Worm (Caenorhabditis elegans) whole organism, L4 larva: ENCODE results near the gene C39E9.12.

Experiments
- F37D6.2 ChIP-seq: sonication (generic microtip); optimal IDR thresholded peaks from 2 replicates; lab custom pipeline; 2016; ENCODE audit warnings: mild to moderate bottlenecking, missing genetic modification characterization, missing compliant biosample characterization
- F49E8.2 ChIP-seq: sonication (generic microtip); optimal IDR thresholded peaks from 2 replicates; lab custom pipeline; 2016; ENCODE audit warnings: missing compliant biosample characterization, mild to moderate bottlenecking, missing genetic modification characterization, borderline replicate concordance
- R02D3.7 ChIP-seq: fragments of 150-350 bp; sonication (generic microtip); optimal IDR thresholded peaks from 3 replicates; lab custom pipeline; 2014; ENCODE audit warnings: missing biosample characterization, missing genetic modification characterization
- Y5F2A.4 ChIP-seq: fragments of 200-800 bp; sonication (Bioruptor generic); optimal IDR thresholded peaks from 2 replicates; lab custom pipeline; 2018; ENCODE audit warnings: mild to moderate bottlenecking, missing genetic modification characterization, missing compliant biosample characterization
- ZK337.2 ChIP-seq: fragments of 200-800 bp; sonication (Bioruptor generic); IDR thresholded peaks from 2 replicates; pipeline ENCODE4 v1.3.6; 2022; ENCODE audit warnings: missing genetic modification reagents, missing genetic modification characterization, missing compliant biosample characterization
- aha-1 ChIP-seq: fragments of 150-350 bp; peaks from one replicate; lab custom pipeline; 2014; ENCODE audit warnings: missing biosample characterization, missing genetic modification characterization
- ama-1 ChIP-seq: fragments of 150-350 bp; optimal IDR thresholded peaks from 2 replicates; lab custom pipeline; 2014; ENCODE audit warnings: inconsistent platforms, mixed read lengths
- arid-1 ChIP-seq: fragments of 200-800 bp; sonication (Bioruptor generic); conservative IDR thresholded peaks from 2 replicates; pipeline ENCODE4 v1.3.6; 2022; ENCODE audit warnings: missing genetic modification reagents, missing genetic modification characterization, missing compliant biosample characterization
- attf-4 ChIP-seq: sonication (generic microtip); optimal IDR thresholded peaks from 3 replicates; lab custom pipeline; 2017; ENCODE audit warnings: missing biosample characterization, missing genetic modification characterization
- ceh-44 ChIP-seq: fragments of 200-800 bp; sonication (Bioruptor generic); IDR thresholded peaks from 2 replicates; pipeline ENCODE4 v1.3.6; 2022; ENCODE audit warnings: missing genetic modification reagents, missing genetic modification characterization, missing compliant biosample characterization
- daf-16 ChIP-seq, 3 experiments: sonication (generic microtip); optimal IDR thresholded peaks; 2 replicates each; lab custom pipeline; 2016 to 2017; ENCODE audit warnings: missing genetic modification characterization in 3 of 3, missing genetic modification reagents in 3 of 3, mild to moderate bottlenecking in 2 of 3, missing compliant biosample characterization in 2 of 3, missing biosample characterization in 1 of 3, moderate library complexity in 1 of 3
- daf-8 ChIP-seq: fragments of 200-800 bp; sonication (Bioruptor generic); IDR thresholded peaks from 2 replicates; pipeline ENCODE4 v1.3.6; 2022; ENCODE audit warnings: missing genetic modification characterization, missing compliant biosample characterization
- dmd-6 ChIP-seq: fragments of 200-800 bp; sonication (Bioruptor generic); IDR thresholded peaks from 2 replicates; pipeline ENCODE4 v1.3.6; 2022; ENCODE audit warnings: missing genetic modification reagents, missing genetic modification characterization, missing compliant biosample characterization
- dpl-1 ChIP-seq: fragments of 150-350 bp; optimal IDR thresholded peaks from 2 replicates; lab custom pipeline; 2014; ENCODE audit warnings: missing biosample characterization, missing genetic modification reagents, missing genetic modification characterization
- dve-1 ChIP-seq: sonication (generic microtip); optimal IDR thresholded peaks from 2 replicates; lab custom pipeline; 2017; ENCODE audit warnings: antibody characterized with exemption, mild to moderate bottlenecking, missing genetic modification characterization, missing compliant biosample characterization; ENCODE audit not compliant: insufficient read depth
- egl-43 ChIP-seq: fragments of 200-800 bp; sonication (Bioruptor generic); IDR thresholded peaks from 2 replicates; pipeline ENCODE4 v1.3.6; 2022; ENCODE audit warnings: missing genetic modification reagents, missing genetic modification characterization, missing compliant biosample characterization
- gei-8 ChIP-seq: fragments of 200-800 bp; sonication (Bioruptor generic); optimal IDR thresholded peaks from 2 replicates; lab custom pipeline; 2018; ENCODE audit warnings: mild to moderate bottlenecking, missing genetic modification characterization, missing compliant biosample characterization
- hlh-11 ChIP-seq: fragments of 200-800 bp; sonication (Bioruptor generic); optimal IDR thresholded peaks from 2 replicates; lab custom pipeline; 2018; ENCODE audit warnings: mild to moderate bottlenecking, missing genetic modification characterization, missing compliant biosample characterization
- hlh-30 ChIP-seq: sonication (generic microtip); optimal IDR thresholded peaks from 2 replicates; lab custom pipeline; 2017; ENCODE audit warnings: antibody characterized with exemption, mild to moderate bottlenecking, missing genetic modification characterization, missing compliant biosample characterization; ENCODE audit not compliant: insufficient read depth
- lin-1 ChIP-seq: fragments of 200-800 bp; sonication (Bioruptor generic); IDR thresholded peaks from 2 replicates; pipeline ENCODE4 v1.3.6; 2022; ENCODE audit warnings: missing genetic modification reagents, missing genetic modification characterization, missing compliant biosample characterization
- lin-15B ChIP-seq: fragments of 150-350 bp; sonication (generic microtip); optimal IDR thresholded peaks from 3 replicates; lab custom pipeline; 2014; ENCODE audit warnings: missing biosample characterization, missing genetic modification characterization
- lin-39 ChIP-seq: fragments of 150-350 bp; optimal IDR thresholded peaks from 2 replicates; lab custom pipeline; 2014; ENCODE audit warnings: missing biosample characterization, missing genetic modification reagents, missing genetic modification characterization
- madf-9 ChIP-seq: fragments of 200-800 bp; sonication (Bioruptor generic); conservative IDR thresholded peaks from 2 replicates; pipeline ENCODE4 v1.3.6; 2022; ENCODE audit warnings: missing genetic modification reagents, missing genetic modification characterization, missing compliant biosample characterization
- mdl-1 ChIP-seq, 2 experiments: fragments of 150-350 bp in 1 of 2; sonication (generic microtip) in 1 of 2; optimal IDR thresholded peaks; 2 replicates each; lab custom pipeline; 2014 to 2017; ENCODE audit warnings: missing biosample characterization in 2 of 2, missing genetic modification characterization in 2 of 2
- mes-2 ChIP-seq: sonication (generic microtip); optimal IDR thresholded peaks from 2 replicates; lab custom pipeline; 2016; ENCODE audit warnings: missing genotype, mild to moderate bottlenecking, missing genetic modification characterization, missing compliant biosample characterization; ENCODE audit not compliant: poor library complexity, severe bottlenecking
- mxl-2 ChIP-seq: fragments of 200-800 bp; sonication (Bioruptor generic); conservative IDR thresholded peaks from 2 replicates; pipeline ENCODE4 v1.3.6; 2022; ENCODE audit warnings: missing genetic modification reagents, missing genetic modification characterization, missing compliant biosample characterization
- nhr-111 ChIP-seq: fragments of 200-800 bp; sonication (Bioruptor generic); optimal IDR thresholded peaks from 2 replicates; lab custom pipeline; 2018; ENCODE audit warnings: mild to moderate bottlenecking, missing genetic modification characterization, missing compliant biosample characterization
- nhr-237 ChIP-seq: sonication (generic microtip); optimal IDR thresholded peaks from 2 replicates; lab custom pipeline; 2017; ENCODE audit warnings: missing biosample characterization, missing genetic modification characterization
- nhr-28 ChIP-seq: fragments of 150-350 bp; optimal IDR thresholded peaks from 2 replicates; lab custom pipeline; 2014; ENCODE audit warnings: missing biosample characterization, missing genetic modification characterization
- nhr-6 ChIP-seq: fragments of 150-350 bp; optimal IDR thresholded peaks from 2 replicates; lab custom pipeline; 2014; ENCODE audit warnings: missing biosample characterization, missing genetic modification characterization
- nhr-77 ChIP-seq: fragments of 150-350 bp; optimal IDR thresholded peaks from 2 replicates; lab custom pipeline; 2014; ENCODE audit warnings: missing biosample characterization, missing genetic modification characterization
- php-3 ChIP-seq: fragments of 200-800 bp; sonication (Bioruptor generic); IDR thresholded peaks from 2 replicates; pipeline ENCODE4 v1.3.6; 2022; ENCODE audit warnings: missing genetic modification reagents, missing genetic modification characterization, missing compliant biosample characterization
- pqm-1 ChIP-seq: sonication (generic microtip); optimal IDR thresholded peaks from 2 replicates; lab custom pipeline; 2017; ENCODE audit warnings: missing biosample characterization, missing genetic modification characterization
- rbr-2 ChIP-seq: sonication (generic microtip); optimal IDR thresholded peaks from 2 replicates; lab custom pipeline; 2016; ENCODE audit warnings: missing genotype, missing genetic modification characterization, missing compliant biosample characterization
- saeg-2 ChIP-seq: fragments of 200-800 bp; sonication (Bioruptor generic); IDR thresholded peaks from 2 replicates; pipeline ENCODE4 v1.3.6; 2022; ENCODE audit warnings: missing genetic modification reagents, missing genetic modification characterization, missing compliant biosample characterization
- sdz-12 ChIP-seq: fragments of 200-800 bp; sonication (Bioruptor generic); optimal IDR thresholded peaks from 2 replicates; lab custom pipeline; 2018; ENCODE audit warnings: mild to moderate bottlenecking, missing genetic modification characterization, missing compliant biosample characterization
- snpc-1.2 ChIP-seq: fragments of 200-800 bp; sonication (Bioruptor generic); IDR thresholded peaks from 2 replicates; pipeline ENCODE4 v1.3.6; 2022; ENCODE audit warnings: missing genetic modification reagents, missing genetic modification characterization, missing compliant biosample characterization
- unc-39 ChIP-seq: sonication (generic microtip); optimal IDR thresholded peaks from 2 replicates; lab custom pipeline; 2017; ENCODE audit warnings: missing biosample characterization, missing genetic modification characterization
- zag-1 ChIP-seq: fragments of 150-350 bp; optimal IDR thresholded peaks from 2 replicates; lab custom pipeline; 2014; ENCODE audit warnings: missing biosample characterization, missing genetic modification characterization

C39E9.12 gene

DNA sequence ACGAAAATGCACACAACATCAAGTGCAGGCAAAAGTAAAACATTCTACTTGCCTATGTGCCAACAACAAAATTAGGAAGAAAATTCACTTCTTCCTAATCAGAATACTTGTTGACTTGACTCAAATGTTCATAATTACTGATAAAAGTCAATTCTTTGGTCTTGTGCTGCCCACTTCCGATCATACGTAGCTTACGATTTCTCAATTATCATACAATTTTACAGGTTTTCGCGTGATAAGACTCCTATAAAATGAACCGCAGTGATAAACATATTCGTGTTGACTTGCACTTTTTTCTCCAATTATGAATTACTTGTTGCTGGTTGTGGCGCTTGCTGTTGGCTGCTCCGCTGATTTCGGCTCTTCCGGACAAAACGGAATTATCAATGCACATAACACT, 36.4 kb upstream of the C39E9.12 start, which contains the start of gene scl-2:
scl-2 (plus strand) TSS at position 293 of the 400 bp plus-strand sequence.
- TF ChIP-seq snpc-1.2 (GFP tag; lab: Robert Waterston, UW) (no peak), nhr-77 (peak; percentile 95), attf-4 (no peak), nhr-28 (tag; lab: Kevin White, UChicago) (peak; percentile 95), R02D3.7 (tag; lab: Kevin White, UChicago) (no peak), dmd-6 (peak; percentile 92), lin-1 (GFP tag; lab: Robert Waterston, UW) (peak; percentile 75; the same call in 1 of the 2 replicates), egl-43 (GFP tag; lab: Robert Waterston, UW) (no peak), saeg-2 (GFP tag; lab: Robert Waterston, UW) (no peak), gei-8 (GFP tag; lab: Kevin White, UChicago) (no peak), madf-9 (GFP tag; lab: Robert Waterston, UW) (no peak), ceh-44 (GFP tag; lab: Robert Waterston, UW) (no peak), hlh-30 (tag; lab: Kevin White, UChicago) (peak; percentile 70), nhr-237 (tag; lab: Kevin White, UChicago) (no peak), sdz-12 (GFP tag; lab: Kevin White, UChicago) (no peak), rbr-2 (tag; lab: Kevin White, UChicago) (no peak), lin-15B (tag; lab: Kevin White, UChicago) (no peak), pqm-1 (tag; lab: Kevin White, UChicago) (peak; percentile 99), daf-16 (GFP tag; optimal IDR thresholded peaks at IDR 0.05; lab: Kevin White, UChicago) (no peak), daf-16 (tag; optimal IDR thresholded peaks at IDR 0.05; lab: Kevin White, UChicago) (peak; percentile 99), dve-1 (tag; lab: Kevin White, UChicago) (peak; percentile 88), unc-39 (tag; lab: Kevin White, UChicago) (no peak), dpl-1 (GFP tag; lab: Kevin White, UChicago) (no peak), ama-1 (lab: Kevin White, UChicago) (peak; percentile 50), F37D6.2 (tag; lab: Kevin White, UChicago) (no peak), hlh-11 (tag; lab: Kevin White, UChicago) (peak; percentile 87), aha-1 (peak; percentile 63), F49E8.2 (tag; lab: Kevin White, UChicago) (no peak), mes-2 (peak; percentile 20), Y5F2A.4 (GFP tag; lab: Kevin White, UChicago) (no peak), daf-8 (no peak), ZK337.2 (GFP tag; lab: Robert Waterston, UW) (no peak), lin-39 (tag; lab: Kevin White, UChicago) (no peak), php-3 (GFP tag; lab: Robert Waterston, UW) (peak; percentile 87), arid-1 (GFP tag; lab: Robert Waterston, UW) (no peak), mxl-2 (GFP tag; lab: Robert Waterston, UW) (no peak), nhr-6 (tag; lab: Kevin White, UChicago) (peak; percentile 74)

DNA sequence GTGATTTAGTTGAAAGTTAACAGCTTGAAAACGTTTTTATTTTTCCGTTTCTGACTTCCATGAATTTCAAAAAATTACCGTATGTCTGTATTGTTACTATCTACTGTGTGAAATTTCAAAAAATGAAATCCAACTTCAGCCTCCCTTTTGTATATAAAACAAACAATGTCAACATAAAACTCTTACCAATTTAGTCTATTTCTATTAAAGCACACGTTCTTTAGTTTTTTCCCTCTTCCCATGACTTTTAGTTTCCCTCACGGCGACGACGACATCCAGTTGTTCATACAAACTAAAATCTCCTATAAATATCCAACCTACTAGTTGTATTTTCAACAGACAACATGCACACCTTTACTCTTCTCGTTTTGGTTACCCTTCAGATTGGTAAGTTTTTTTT, 34.5 kb upstream of the C39E9.12 start, which contains the start of gene scl-3:
scl-3 (plus strand) TSS at position 301 of the 400 bp plus-strand sequence.
- TF ChIP-seq zag-1 (tag; lab: Kevin White, UChicago) (no peak), php-3 (GFP tag; lab: Robert Waterston, UW) (no peak), aha-1 (peak; percentile 20), nhr-111 (GFP tag; lab: Kevin White, UChicago) (no peak), lin-1 (GFP tag; lab: Robert Waterston, UW) (no peak), mdl-1 (tag; optimal IDR thresholded peaks at IDR 0.05; lab: Kevin White, UChicago) (no peak)
- TF ChIP-seq, all 104 proteins: peak for 1
